Worm (Caenorhabditis elegans): ENCODE data around the gene C10G8.8.

C10G8.8 gene

DNA sequence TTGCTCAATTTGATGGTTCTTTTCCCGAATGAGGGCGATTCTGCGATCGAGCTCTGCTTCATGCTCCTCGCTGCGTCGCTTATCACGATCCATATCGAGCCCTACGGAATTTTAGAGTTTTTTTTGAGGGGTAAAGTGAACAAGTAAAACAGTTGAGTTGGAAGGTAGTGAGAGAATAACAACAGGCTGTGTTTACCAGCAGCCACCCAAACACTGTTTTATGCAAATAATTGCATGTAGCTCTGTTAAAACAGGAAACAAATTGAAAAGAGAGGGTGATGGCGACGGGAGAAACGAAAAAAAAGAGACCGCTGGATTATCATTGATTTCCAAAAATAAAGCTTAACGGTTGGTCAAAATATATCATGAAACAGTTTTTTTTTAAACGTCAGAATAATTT lies at the start of gene C10G8.8:
C10G8.8 (minus strand) TSS at position 101 of the 400 bp plus-strand sequence.
- TF ChIP-seq klf-2 (GFP tag; conservative IDR thresholded peaks at IDR 0.05) = no peak
- no peak for TF ChIP-seq tab-1 (GFP tag; IDR thresholded peaks at IDR 0.05)
- TF ChIP-seq cog-1 (tag; optimal IDR thresholded peaks at IDR 0.05) = no peak
- TF ChIP-seq ztf-29 (GFP tag; IDR thresholded peaks at IDR 0.05) = no peak
- no peak for TF ChIP-seq flt-1 (GFP tag; IDR thresholded peaks at IDR 0.05)
- no peak for TF ChIP-seq med-1 (GFP tag; optimal IDR thresholded peaks at IDR 0.05; ENCODE audit: insufficient read depth)
- TF ChIP-seq ref-1 (GFP tag; conservative IDR thresholded peaks at IDR 0.05) = no peak
- TF ChIP-seq ztf-23 (GFP tag; IDR thresholded peaks at IDR 0.05) = no peak
- TF ChIP-seq T22C8.4 (GFP tag; IDR thresholded peaks at IDR 0.05) = no peak

DNA sequence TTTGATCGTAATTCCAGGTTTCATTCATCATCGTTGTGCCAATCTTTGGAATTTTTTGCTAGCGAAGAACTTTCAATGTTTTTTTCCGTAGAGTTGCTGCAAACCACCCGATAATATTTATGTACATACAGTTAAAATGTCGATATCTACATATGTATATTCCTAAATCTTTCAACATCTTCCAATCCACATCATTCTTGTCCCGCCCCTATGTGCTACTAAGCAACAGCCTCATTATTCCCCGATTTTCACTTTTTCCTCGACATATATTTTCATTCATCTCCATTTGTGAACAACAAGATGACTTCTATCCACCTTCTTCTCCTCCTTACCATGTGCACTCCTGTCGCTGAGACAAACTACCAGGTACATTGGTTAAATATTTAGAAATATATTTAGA lies 43.9 kb upstream of the C10G8.8 start, which contains the start of gene C35A11.3:
C35A11.3 (plus strand) TSS at position 301 of the 400 bp plus-strand sequence.
- no peak for TF ChIP-seq med-1 (GFP tag; optimal IDR thresholded peaks at IDR 0.05; ENCODE audit: insufficient read depth)
- no peak for TF ChIP-seq tab-1 (GFP tag; IDR thresholded peaks at IDR 0.05)
- no peak for TF ChIP-seq klf-2 (GFP tag; conservative IDR thresholded peaks at IDR 0.05)
- no peak for TF ChIP-seq T22C8.4 (GFP tag; IDR thresholded peaks at IDR 0.05)
- TF ChIP-seq ref-1 (GFP tag; conservative IDR thresholded peaks at IDR 0.05) = no peak
- no peak for TF ChIP-seq cog-1 (tag; optimal IDR thresholded peaks at IDR 0.05)
- TF ChIP-seq flt-1 (GFP tag; IDR thresholded peaks at IDR 0.05) = no peak

- TF ChIP-seq flt-1 (GFP tag; IDR thresholded peaks at IDR 0.05) = no peak
These were observed 40.6 kb upstream of the C10G8.8 start, which contains the start of gene T09D3.9 for ce11 chrV:5368792-5369191. TSS of gene T09D3.9 (minus strand) at chrV:5368892.

DNA sequence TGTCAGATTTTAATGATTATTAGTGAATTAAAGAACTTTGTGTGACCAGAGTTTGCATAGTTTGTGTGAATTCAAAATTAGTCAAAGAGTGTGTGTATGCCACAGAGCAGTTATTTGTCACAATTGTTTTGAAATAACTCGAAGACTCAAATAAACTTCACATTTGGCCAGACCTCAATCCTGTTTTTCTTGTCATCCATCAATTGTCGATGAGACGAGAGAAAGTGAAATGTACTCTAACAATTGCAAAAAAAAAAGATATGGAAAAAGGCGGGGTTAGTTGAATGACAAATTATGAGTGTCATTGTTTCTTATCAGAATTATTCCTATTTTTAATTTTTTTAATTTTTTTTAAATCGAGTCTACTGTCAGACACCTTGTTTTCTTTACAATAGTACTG lies 36.6 kb upstream of the C10G8.8 start, which contains the start of gene T09D3.8:
T09D3.8 (plus strand) TSS at position 301 of the 400 bp plus-strand sequence.
- no peak for TF ChIP-seq tab-1 (GFP tag; IDR thresholded peaks at IDR 0.05)
- no peak for TF ChIP-seq flt-1 (GFP tag; IDR thresholded peaks at IDR 0.05)
- no peak for TF ChIP-seq med-1 (GFP tag; optimal IDR thresholded peaks at IDR 0.05; ENCODE audit: insufficient read depth)
- no peak for TF ChIP-seq ztf-29 (GFP tag; IDR thresholded peaks at IDR 0.05)
- TF ChIP-seq ztf-23 (GFP tag; IDR thresholded peaks at IDR 0.05) = no peak
- TF ChIP-seq klf-2 (GFP tag; conservative IDR thresholded peaks at IDR 0.05) = no peak
- no peak for TF ChIP-seq cog-1 (tag; optimal IDR thresholded peaks at IDR 0.05)
- TF ChIP-seq ref-1 (GFP tag; conservative IDR thresholded peaks at IDR 0.05) = no peak
- no peak for TF ChIP-seq T22C8.4 (GFP tag; IDR thresholded peaks at IDR 0.05)

ce11 chrV:5362220-5362619 lies 34.0 kb upstream of the C10G8.8 start:
- TF ChIP-seq ztf-23 (GFP tag; IDR thresholded peaks at IDR 0.05) = no peak
- TF ChIP-seq ref-1 (GFP tag; conservative IDR thresholded peaks at IDR 0.05) = no peak
- no peak for TF ChIP-seq ztf-29 (GFP tag; IDR thresholded peaks at IDR 0.05)
- TF ChIP-seq med-1 (GFP tag; optimal IDR thresholded peaks at IDR 0.05; ENCODE audit: insufficient read depth) = no peak
- no peak for TF ChIP-seq flt-1 (GFP tag; IDR thresholded peaks at IDR 0.05)
- no peak for TF ChIP-seq tab-1 (GFP tag; IDR thresholded peaks at IDR 0.05)
- TF ChIP-seq cog-1 (tag; optimal IDR thresholded peaks at IDR 0.05) = no peak
- TF ChIP-seq T22C8.4 (GFP tag; IDR thresholded peaks at IDR 0.05) = no peak

DNA sequence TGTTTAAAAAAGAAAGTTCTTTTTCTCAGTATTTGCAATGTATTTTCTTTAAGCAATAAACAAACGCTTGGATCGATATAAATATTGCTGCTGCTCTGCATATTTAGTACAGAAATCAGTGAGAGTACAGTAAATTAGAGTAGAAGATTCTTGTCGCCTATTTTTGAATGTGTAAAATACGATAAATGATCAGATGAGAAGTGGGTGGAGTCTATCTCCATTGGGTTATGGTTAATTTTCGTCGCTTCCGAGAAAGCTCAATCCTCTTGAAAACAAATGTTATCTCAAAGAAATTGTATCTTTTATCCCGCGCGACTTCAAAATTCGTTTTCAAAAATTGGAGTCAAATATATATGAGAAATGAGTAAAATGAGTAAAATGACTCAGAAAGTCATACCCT lies 30.6 kb upstream of the C10G8.8 start, which contains the start of gene nhr-216:
nhr-216 (minus strand) TSS at position 101 of the 400 bp plus-strand sequence.
- TF ChIP-seq ztf-29 (GFP tag; IDR thresholded peaks at IDR 0.05) (no peak), ztf-23 (GFP tag; IDR thresholded peaks at IDR 0.05) (no peak), T22C8.4 (GFP tag; IDR thresholded peaks at IDR 0.05) (no peak), klf-2 (GFP tag; conservative IDR thresholded peaks at IDR 0.05) (no peak), med-1 (GFP tag; optimal IDR thresholded peaks at IDR 0.05; ENCODE audit: insufficient read depth) (no peak), tab-1 (GFP tag; IDR thresholded peaks at IDR 0.05) (no peak), flt-1 (GFP tag; IDR thresholded peaks at IDR 0.05) (no peak), cog-1 (tag; optimal IDR thresholded peaks at IDR 0.05) (no peak), ref-1 (GFP tag; conservative IDR thresholded peaks at IDR 0.05) (no peak)

ce11 chrV:5351483-5351882 lies 23.3 kb upstream of the C10G8.8 start, which contains the start of gene srd-9:
TSS of gene srd-9 (plus strand) at chrV:5351783.
- TF ChIP-seq tab-1 (GFP tag; IDR thresholded peaks at IDR 0.05) (no peak), ref-1 (GFP tag; conservative IDR thresholded peaks at IDR 0.05) (no peak), flt-1 (GFP tag; IDR thresholded peaks at IDR 0.05) (no peak), med-1 (GFP tag; optimal IDR thresholded peaks at IDR 0.05; ENCODE audit: insufficient read depth) (no peak), ztf-29 (GFP tag; IDR thresholded peaks at IDR 0.05) (no peak)

DNA sequence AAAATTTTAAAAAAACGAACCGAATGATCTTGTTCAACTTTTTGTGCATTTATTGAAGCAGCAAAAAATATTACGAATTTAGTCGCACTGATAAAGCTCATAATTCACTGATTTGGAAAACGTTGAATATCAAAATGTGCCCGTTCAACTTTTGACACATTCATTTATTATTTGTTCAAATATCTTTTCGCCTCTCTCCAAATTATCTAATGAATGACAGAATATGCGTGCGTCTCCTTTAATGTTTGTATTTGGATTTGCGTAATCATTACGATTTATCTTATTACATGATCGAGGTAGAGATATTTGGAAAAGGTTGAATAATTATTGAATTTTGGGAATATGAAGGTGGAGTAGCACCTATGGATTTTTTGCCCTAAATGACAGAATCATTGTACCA lies 21.3 kb upstream of the C10G8.8 start, which contains the start of gene T09D3.3:
T09D3.3 (minus strand) TSS at position 101 of the 400 bp plus-strand sequence.
- no peak for TF ChIP-seq tab-1 (GFP tag; IDR thresholded peaks at IDR 0.05)
- no peak for TF ChIP-seq med-1 (GFP tag; optimal IDR thresholded peaks at IDR 0.05; ENCODE audit: insufficient read depth)
- TF ChIP-seq ztf-29 (GFP tag; IDR thresholded peaks at IDR 0.05) = no peak
- no peak for TF ChIP-seq ztf-23 (GFP tag; IDR thresholded peaks at IDR 0.05)
- no peak for TF ChIP-seq cog-1 (tag; optimal IDR thresholded peaks at IDR 0.05)
- TF ChIP-seq flt-1 (GFP tag; IDR thresholded peaks at IDR 0.05) = no peak
- TF ChIP-seq klf-2 (GFP tag; conservative IDR thresholded peaks at IDR 0.05) = no peak
- no peak for TF ChIP-seq T22C8.4 (GFP tag; IDR thresholded peaks at IDR 0.05)
- TF ChIP-seq ref-1 (GFP tag; conservative IDR thresholded peaks at IDR 0.05) = no peak

DNA sequence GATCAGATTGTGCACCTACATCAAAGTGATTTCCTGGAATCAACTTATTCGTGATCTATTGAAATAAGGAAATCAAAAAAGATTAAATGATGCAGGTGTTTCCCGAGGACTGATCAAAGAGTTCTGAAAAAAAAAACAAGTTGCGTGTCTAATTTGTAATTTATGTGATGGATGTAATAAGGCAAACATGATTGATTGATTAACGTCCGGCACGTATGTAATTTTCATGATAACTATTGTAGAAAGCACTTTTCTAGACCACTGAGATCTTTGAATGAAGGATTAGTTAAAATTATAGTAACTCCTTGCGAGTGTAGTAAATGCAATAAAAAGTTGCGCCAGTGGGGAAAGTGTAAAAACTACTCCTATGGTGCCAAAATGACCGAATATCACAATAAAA lies 17.2 kb upstream of the C10G8.8 start, which contains the start of gene srg-25:
srg-25 (minus strand) TSS at position 101 of the 400 bp plus-strand sequence.
- TF ChIP-seq ztf-29 (GFP tag; IDR thresholded peaks at IDR 0.05) = no peak
- no peak for TF ChIP-seq ref-1 (GFP tag; conservative IDR thresholded peaks at IDR 0.05)
- no peak for TF ChIP-seq tab-1 (GFP tag; IDR thresholded peaks at IDR 0.05)
- no peak for TF ChIP-seq ztf-23 (GFP tag; IDR thresholded peaks at IDR 0.05)
- no peak for TF ChIP-seq T22C8.4 (GFP tag; IDR thresholded peaks at IDR 0.05)
- no peak for TF ChIP-seq klf-2 (GFP tag; conservative IDR thresholded peaks at IDR 0.05)
- TF ChIP-seq cog-1 (tag; optimal IDR thresholded peaks at IDR 0.05) = no peak
- TF ChIP-seq med-1 (GFP tag; optimal IDR thresholded peaks at IDR 0.05; ENCODE audit: insufficient read depth) = no peak
- TF ChIP-seq flt-1 (GFP tag; IDR thresholded peaks at IDR 0.05) = no peak

ce11 chrV:5339497-5339896 lies 11.3 kb upstream of the C10G8.8 start, which contains the start of gene srg-27:
TSS of gene srg-27 (plus strand) at chrV:5339797.
- TF ChIP-seq T22C8.4 (GFP tag; IDR thresholded peaks at IDR 0.05) (no peak), med-1 (GFP tag; optimal IDR thresholded peaks at IDR 0.05; ENCODE audit: insufficient read depth) (no peak), tab-1 (GFP tag; IDR thresholded peaks at IDR 0.05) (no peak), ztf-29 (GFP tag; IDR thresholded peaks at IDR 0.05) (no peak), ref-1 (GFP tag; conservative IDR thresholded peaks at IDR 0.05) (no peak), cog-1 (tag; optimal IDR thresholded peaks at IDR 0.05) (no peak), flt-1 (GFP tag; IDR thresholded peaks at IDR 0.05) (no peak), ztf-23 (GFP tag; IDR thresholded peaks at IDR 0.05) (no peak), klf-2 (GFP tag; conservative IDR thresholded peaks at IDR 0.05) (no peak)
